Worm (Caenorhabditis elegans) whole organism, early embryonic: ENCODE results near the gene nhr-257.

Experiments used
- F13C5.2 ChIP-seq: sonication (generic microtip); optimal IDR thresholded peaks from 2 replicates; lab custom pipeline; 2017; ENCODE audit warnings: mild to moderate bottlenecking, missing genetic modification characterization, inconsistent platforms, missing compliant biosample characterization
- aly-1 ChIP-seq: sonication (generic microtip); optimal IDR thresholded peaks from 2 replicates; lab custom pipeline; 2016; ENCODE audit warnings: missing genetic modification characterization, missing compliant biosample characterization
- ama-1 ChIP-seq: fragments of 150-350 bp; optimal IDR thresholded peaks from 2 replicates; lab custom pipeline; 2014
- ceh-13 ChIP-seq: fragments of 200-800 bp; sonication (Bioruptor generic); optimal IDR thresholded peaks from 2 replicates; lab custom pipeline; 2018; ENCODE audit warnings: mild to moderate bottlenecking, missing genetic modification characterization, missing compliant biosample characterization
- ceh-36 ChIP-seq: sonication (generic microtip); optimal IDR thresholded peaks from 2 replicates; lab custom pipeline; 2016; ENCODE audit warnings: missing genetic modification characterization, inconsistent platforms, missing compliant biosample characterization
- hnd-1 ChIP-seq: sonication (generic microtip); optimal IDR thresholded peaks from 2 replicates; lab custom pipeline; 2016; ENCODE audit warnings: missing genetic modification characterization, missing compliant biosample characterization
- scrt-1 ChIP-seq: fragments of 200-800 bp; sonication (Bioruptor generic); IDR thresholded peaks from 2 replicates; pipeline ENCODE4 v1.3.6; 2022; ENCODE audit warnings: missing genetic modification characterization, missing compliant biosample characterization
- tra-4 ChIP-seq: sonication (generic microtip); optimal IDR thresholded peaks from 2 replicates; lab custom pipeline; 2017; ENCODE audit warnings: missing genetic modification characterization, missing compliant biosample characterization

- no peak for TF ChIP-seq ceh-36
- TF ChIP-seq hnd-1 (tag; lab: Kevin White, UChicago), result no peak
- TF ChIP-seq ama-1, result no peak
- TF ChIP-seq aly-1, result no peak
- no peak for TF ChIP-seq ceh-13
- no peak for TF ChIP-seq tra-4 (tag; lab: Kevin White, UChicago)
- TF ChIP-seq scrt-1 (GFP tag; lab: Robert Waterston, UW), result no peak
- no peak for TF ChIP-seq F13C5.2
Measured at ce11 chrII:3877127-3877526, 24.4 kb downstream of the nhr-257 start, which contains the start of gene nep-3.
